Worm (Caenorhabditis elegans) whole organism, L2 larva: Measurements from ENCODE around the gene F32D8.7.

Experiments
- C34F6.9 ChIP-seq: fragments of 150-350 bp; optimal IDR thresholded peaks from 2 replicates; lab custom pipeline; 2014; ENCODE audit warnings: missing biosample characterization, missing genetic modification characterization
- F13H6.1 ChIP-seq: sonication (generic microtip); optimal IDR thresholded peaks from 2 replicates; lab custom pipeline; 2016; ENCODE audit warnings: missing genetic modification characterization, missing compliant biosample characterization
- Y55F3AM.14 ChIP-seq: fragments of 200-800 bp; sonication (Bioruptor generic); optimal IDR thresholded peaks from 2 replicates; lab custom pipeline; 2018; ENCODE audit warnings: mild to moderate bottlenecking, missing genetic modification characterization, missing compliant biosample characterization
- ZK546.5 ChIP-seq: sonication (generic microtip); optimal IDR thresholded peaks from 2 replicates; lab custom pipeline; 2017; ENCODE audit warnings: missing biosample characterization, missing genetic modification characterization
- alr-1 ChIP-seq: fragments of 150-350 bp; optimal IDR thresholded peaks from 2 replicates; lab custom pipeline; 2014; ENCODE audit warnings: missing biosample characterization, missing genetic modification characterization
- aly-2 ChIP-seq: fragments of 150-350 bp; optimal IDR thresholded peaks from 2 replicates; lab custom pipeline; 2014; ENCODE audit warnings: missing biosample characterization, missing genetic modification characterization
- ama-1 ChIP-seq: fragments of 150-350 bp; optimal IDR thresholded peaks from 2 replicates; lab custom pipeline; 2018; ENCODE audit warnings: inconsistent platforms
- blmp-1 ChIP-seq: sonication (generic microtip); optimal IDR thresholded peaks from 2 replicates; lab custom pipeline; 2017; ENCODE audit warnings: missing genetic modification characterization, mild to moderate bottlenecking, missing compliant biosample characterization, antibody characterized with exemption, moderate library complexity; ENCODE audit not compliant: insufficient read depth
- ceh-16 ChIP-seq: fragments of 150-350 bp; optimal IDR thresholded peaks from 2 replicates; lab custom pipeline; 2014; ENCODE audit warnings: missing biosample characterization, missing genetic modification characterization
- crh-2 ChIP-seq: sonication (generic microtip); optimal IDR thresholded peaks from 2 replicates; lab custom pipeline; 2017; ENCODE audit warnings: missing biosample characterization, missing genetic modification characterization
- egl-27 ChIP-seq: sonication (generic microtip); optimal IDR thresholded peaks from 3 replicates; lab custom pipeline; 2017; ENCODE audit warnings: missing biosample characterization, missing genetic modification reagents, missing genetic modification characterization
- elt-1 ChIP-seq: fragments of 150-350 bp; optimal IDR thresholded peaks from 2 replicates; lab custom pipeline; 2014; ENCODE audit warnings: missing biosample characterization, missing genetic modification characterization
- fos-1 ChIP-seq: fragments of 150-350 bp; optimal IDR thresholded peaks from 2 replicates; lab custom pipeline; 2014; ENCODE audit warnings: missing biosample characterization, missing genetic modification characterization
- gmeb-1 ChIP-seq: fragments of 150-350 bp; optimal IDR thresholded peaks from 2 replicates; lab custom pipeline; 2014; ENCODE audit warnings: missing biosample characterization, missing genetic modification characterization
- lin-11 ChIP-seq: fragments of 150-350 bp; sonication (generic microtip); optimal IDR thresholded peaks from 2 replicates; lab custom pipeline; 2014; ENCODE audit warnings: missing biosample characterization, missing genetic modification characterization, inconsistent platforms, mixed read lengths
- lin-13 ChIP-seq: fragments of 150-350 bp; optimal IDR thresholded peaks from 2 replicates; lab custom pipeline; 2014; ENCODE audit warnings: missing biosample characterization, missing genetic modification reagents, missing genetic modification characterization
- lsy-2 ChIP-seq, 2 experiments: fragments of 150-350 bp in 1 of 2; sonication (generic microtip) in 1 of 2; optimal IDR thresholded peaks; 2 replicates each; lab custom pipeline; 2014 to 2017; ENCODE audit warnings: missing biosample characterization in 2 of 2, missing genetic modification characterization in 2 of 2
- mdl-1 ChIP-seq, 2 experiments: fragments of 150-350 bp in 1 of 2; sonication (generic microtip) in 1 of 2; optimal IDR thresholded peaks; 2 replicates each; lab custom pipeline; 2017; ENCODE audit warnings: missing biosample characterization in 2 of 2, missing genetic modification characterization in 2 of 2
- nhr-11 ChIP-seq: fragments of 150-350 bp; optimal IDR thresholded peaks from 2 replicates; lab custom pipeline; 2014; ENCODE audit warnings: missing biosample characterization, missing genetic modification characterization
- nhr-12 ChIP-seq: fragments of 150-350 bp; optimal IDR thresholded peaks from 2 replicates; lab custom pipeline; 2014; ENCODE audit warnings: missing biosample characterization, missing genetic modification characterization
- nhr-129 ChIP-seq: fragments of 150-350 bp; optimal IDR thresholded peaks from 2 replicates; lab custom pipeline; 2014; ENCODE audit warnings: missing biosample characterization, missing genetic modification characterization
- nhr-23 ChIP-seq: fragments of 150-350 bp; optimal IDR thresholded peaks from 2 replicates; lab custom pipeline; 2014; ENCODE audit warnings: missing biosample characterization, missing genetic modification reagents, missing genetic modification characterization
- nhr-237 ChIP-seq: fragments of 150-350 bp; optimal IDR thresholded peaks from 2 replicates; lab custom pipeline; 2014; ENCODE audit warnings: missing biosample characterization, missing genetic modification characterization
- nhr-25 ChIP-seq: fragments of 150-350 bp; sonication (generic microtip); optimal IDR thresholded peaks from 3 replicates; lab custom pipeline; 2014; ENCODE audit warnings: missing biosample characterization, missing genetic modification characterization
- nhr-6 ChIP-seq: fragments of 150-350 bp; optimal IDR thresholded peaks from 2 replicates; lab custom pipeline; 2014; ENCODE audit warnings: missing biosample characterization, missing genetic modification characterization
- nhr-77 ChIP-seq: fragments of 150-350 bp; optimal IDR thresholded peaks from 2 replicates; lab custom pipeline; 2014; ENCODE audit warnings: missing biosample characterization, missing genetic modification characterization
- sem-4 ChIP-seq: fragments of 150-350 bp; optimal IDR thresholded peaks from 2 replicates; lab custom pipeline; 2014; ENCODE audit warnings: missing biosample characterization, missing genetic modification reagents, missing genetic modification characterization
- skn-1 ChIP-seq: sonication (generic microtip); optimal IDR thresholded peaks from 2 replicates; lab custom pipeline; 2017; ENCODE audit warnings: missing biosample characterization, missing genetic modification characterization
- sma-3 ChIP-seq: sonication (generic microtip); optimal IDR thresholded peaks from 2 replicates; lab custom pipeline; 2016; ENCODE audit warnings: missing genetic modification reagents, missing genetic modification characterization, missing compliant biosample characterization
- sma-9 ChIP-seq, 2 experiments: fragments of 150-350 bp in 1 of 2; sonication (generic microtip) in 1 of 2; optimal IDR thresholded peaks; 2 replicates each; lab custom pipeline; 2014 to 2016; ENCODE audit warnings: missing genetic modification characterization in 2 of 2, mild to moderate bottlenecking in 1 of 2, missing biosample characterization in 1 of 2, missing compliant biosample characterization in 1 of 2, missing genetic modification reagents in 1 of 2, moderate library complexity in 1 of 2
- unc-39 ChIP-seq: fragments of 150-350 bp; optimal IDR thresholded peaks from 2 replicates; lab custom pipeline; 2014; ENCODE audit warnings: missing biosample characterization, missing genetic modification characterization
- unc-55 ChIP-seq: fragments of 150-350 bp; sonication (generic microtip); optimal IDR thresholded peaks from 3 replicates; lab custom pipeline; 2014; ENCODE audit warnings: missing biosample characterization, missing genetic modification reagents, missing genetic modification characterization
- unc-62 ChIP-seq: fragments of 150-350 bp; optimal IDR thresholded peaks from 2 replicates; lab custom pipeline; 2014; ENCODE audit warnings: missing biosample characterization, missing genetic modification reagents, missing genetic modification characterization
- zag-1 ChIP-seq: fragments of 150-350 bp; optimal IDR thresholded peaks from 2 replicates; lab custom pipeline; 2014; ENCODE audit warnings: missing biosample characterization, missing genetic modification characterization
- ztf-1 ChIP-seq: fragments of 200-800 bp; sonication (Bioruptor generic); conservative IDR thresholded peaks from 2 replicates; pipeline ENCODE4 v1.3.6; 2022; ENCODE audit warnings: missing genetic modification characterization, missing compliant biosample characterization
- ztf-11 ChIP-seq: sonication (generic microtip); optimal IDR thresholded peaks from 2 replicates; lab custom pipeline; 2017; ENCODE audit warnings: missing biosample characterization, missing genetic modification characterization

F32D8.7 gene

ce11 chrV:10858340-10858739 lies 39.9 kb upstream of the F32D8.7 start (continued):
- TF ChIP-seq nhr-237 (tag; lab: Kevin White, UChicago) (no peak), ZK546.5 (tag; lab: Kevin White, UChicago) (no peak), Y55F3AM.14 (GFP tag; lab: Kevin White, UChicago) (peak; percentile 96), lin-13 (GFP tag; lab: Kevin White, UChicago) (peak; percentile 37), nhr-11 (no peak), ztf-11 (tag; lab: Kevin White, UChicago) (no peak), zag-1 (tag; lab: Kevin White, UChicago) (peak; percentile 84), mdl-1 (tag; optimal IDR thresholded peaks at IDR 0.05; lab: Kevin White, UChicago) (peak; percentile 86 to 91), lsy-2 (tag; optimal IDR thresholded peaks at IDR 0.05; lab: Kevin White, UChicago) (peak in 1 of 2 experiments; percentile 84), nhr-23 (tag; lab: Kevin White, UChicago) (no peak), blmp-1 (tag; lab: Kevin White, UChicago) (no peak), ama-1 (lab: Kevin White, UChicago) (peak; percentile 48), crh-2 (peak; percentile 62), fos-1 (tag; lab: Kevin White, UChicago) (peak; percentile 39), F13H6.1 (peak; percentile 94), nhr-12 (peak; percentile 10), elt-1 (tag; lab: Kevin White, UChicago) (no peak), ztf-1 (GFP tag; lab: Robert Waterston, UW) (no peak), nhr-6 (peak; percentile 54), sem-4 (peak; percentile 79)

DNA sequence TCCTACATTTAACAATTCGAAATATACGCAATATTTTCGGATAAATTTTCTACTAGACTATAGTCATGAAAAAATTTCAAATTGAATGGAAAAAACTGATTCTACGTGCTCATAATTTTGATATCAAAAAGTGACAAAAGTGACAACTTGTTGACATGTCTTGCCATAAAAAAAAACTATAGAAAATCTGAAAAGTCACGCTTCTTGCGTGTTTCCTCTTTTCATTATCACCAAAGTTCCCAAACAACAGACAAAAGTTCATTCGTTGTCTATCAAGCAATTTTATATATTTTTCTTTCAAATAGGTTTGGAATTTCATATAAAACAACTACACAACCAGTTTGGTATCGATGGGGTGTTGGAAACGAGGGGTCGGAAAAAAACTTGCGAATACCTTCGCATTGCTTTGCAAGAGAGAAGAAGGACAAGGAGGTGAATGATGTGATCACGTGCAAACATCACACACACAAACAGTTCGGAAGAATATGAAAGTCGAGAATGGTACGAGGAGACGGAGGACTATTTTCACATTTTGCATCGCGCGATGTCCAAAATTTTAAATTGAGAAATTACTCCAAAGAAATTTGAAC lies 39.1 kb upstream of the F32D8.7 start:
- TF ChIP-seq unc-62 (GFP tag; lab: Kevin White, UChicago) = no peak
- TF ChIP-seq nhr-129 = peak; percentile 47
- peak; percentile 56 for TF ChIP-seq nhr-25
- TF ChIP-seq F13H6.1 = peak; percentile 18
- TF ChIP-seq, all 48 proteins: peak for 3

ce11 chrV:10859775-10860174 lies 38.5 kb upstream of the F32D8.7 start:
- TF ChIP-seq sma-9 (GFP tag; optimal IDR thresholded peaks at IDR 0.05; lab: Kevin White, UChicago) (peak; percentile 77), sma-9 (tag; optimal IDR thresholded peaks at IDR 0.05; lab: Kevin White, UChicago) (no peak), nhr-6 (no peak), gmeb-1 (tag; lab: Kevin White, UChicago) (peak; percentile 24), unc-39 (tag; lab: Kevin White, UChicago) (no peak), nhr-77 (tag; lab: Kevin White, UChicago) (no peak), sma-3 (GFP tag; lab: Kevin White, UChicago) (peak; percentile 17), Y55F3AM.14 (GFP tag; lab: Kevin White, UChicago) (peak; percentile 66), nhr-11 (no peak), nhr-25 (peak; percentile 18), egl-27 (tag; lab: Kevin White, UChicago) (no peak), C34F6.9 (tag; lab: Kevin White, UChicago) (peak; percentile 3), sem-4 (no peak), lin-11 (tag; lab: Kevin White, UChicago) (no peak), blmp-1 (tag; lab: Kevin White, UChicago) (peak; percentile 44), unc-55 (GFP tag; lab: Kevin White, UChicago) (no peak), alr-1 (tag; lab: Kevin White, UChicago) (no peak), fos-1 (tag; lab: Kevin White, UChicago) (peak; percentile 94), skn-1 (tag; lab: Kevin White, UChicago) (no peak), F13H6.1 (peak; percentile 11)
- TF ChIP-seq, all 48 proteins: peak for 9

- TF ChIP-seq alr-1 (tag; lab: Kevin White, UChicago) (no peak), unc-55 (GFP tag; lab: Kevin White, UChicago) (no peak), nhr-77 (tag; lab: Kevin White, UChicago) (no peak), nhr-25 (peak; percentile 17), ceh-16 (tag; lab: Kevin White, UChicago) (peak; percentile 52), unc-39 (tag; lab: Kevin White, UChicago) (no peak), blmp-1 (tag; lab: Kevin White, UChicago) (peak; percentile 18), aly-2 (tag; lab: Kevin White, UChicago) (no peak), sem-4 (no peak), egl-27 (tag; lab: Kevin White, UChicago) (peak; percentile 41), sma-9 (GFP tag; optimal IDR thresholded peaks at IDR 0.05; lab: Kevin White, UChicago) (peak; percentile 72), sma-9 (tag; optimal IDR thresholded peaks at IDR 0.05; lab: Kevin White, UChicago) (no peak)
- TF ChIP-seq, all 48 proteins: peak for 5
These were observed 37.7 kb upstream of the F32D8.7 start for ce11 chrV:10860526-10861037.
